Fruit fly (Drosophila melanogaster) whole organism, embryonic: ENCODE results near the gene faf.

ENCODE experiments used
- CG11093 ChIP-seq: fragments of 200-800 bp; sonication (Bioruptor generic); IDR thresholded peaks from 3 replicates; pipeline ENCODE4 v1.3.6; 2022; ENCODE audit warnings: missing biosample characterization, missing genetic modification characterization
- CG11247 ChIP-seq: fragments of 200-800 bp; sonication (Bioruptor generic); IDR thresholded peaks from 2 replicates; pipeline ENCODE4 v1.3.6; 2022; ENCODE audit warnings: missing biosample characterization, missing genetic modification characterization
- CG12391 ChIP-seq: fragments of 200-800 bp; sonication (Bioruptor generic); optimal IDR thresholded peaks from 3 replicates; lab custom pipeline; 2018; ENCODE audit warnings: missing biosample characterization, mild to moderate bottlenecking, missing genetic modification characterization, moderate library complexity
- CG14667 ChIP-seq: fragments of 200-800 bp; sonication (Bioruptor generic); IDR thresholded peaks from 2 replicates; pipeline ENCODE4 v1.3.6; 2022; ENCODE audit warnings: missing biosample characterization, missing genetic modification characterization
- CG1602 ChIP-seq: fragments of 200-800 bp; sonication (Bioruptor generic); optimal IDR thresholded peaks from 3 replicates; lab custom pipeline; 2016; ENCODE audit warnings: missing biosample characterization, missing genetic modification characterization
- CG1603 ChIP-seq: fragments of 200-800 bp; sonication (Bioruptor generic); optimal IDR thresholded peaks from 2 replicates; lab custom pipeline; 2019; ENCODE audit warnings: missing biosample characterization, mild to moderate bottlenecking, missing genetic modification characterization, moderate library complexity
- CG2120 ChIP-seq: fragments of 200-800 bp; sonication (Bioruptor generic); optimal IDR thresholded peaks from 3 replicates; lab custom pipeline; 2016; ENCODE audit warnings: missing biosample characterization, missing genetic modification characterization
- CG3281 ChIP-seq: fragments of 200-800 bp; sonication (Bioruptor generic); optimal IDR thresholded peaks from 3 replicates; lab custom pipeline; 2017; ENCODE audit warnings: missing biosample characterization, mild to moderate bottlenecking, missing genetic modification characterization
- CG34376 ChIP-seq: fragments of 200-800 bp; sonication (Bioruptor generic); optimal IDR thresholded peaks from 2 replicates; lab custom pipeline; 2018; ENCODE audit warnings: missing biosample characterization, mild to moderate bottlenecking, missing genetic modification characterization
- CG4820 ChIP-seq: fragments of 200-800 bp; sonication (Bioruptor generic); optimal IDR thresholded peaks from 3 replicates; lab custom pipeline; 2016; ENCODE audit warnings: missing biosample characterization, missing genetic modification characterization
- CG5245 ChIP-seq: fragments of 200-800 bp; sonication (Bioruptor generic); optimal IDR thresholded peaks from 3 replicates; lab custom pipeline; 2016; ENCODE audit warnings: missing biosample characterization, missing genetic modification characterization
- CG6272 ChIP-seq: fragments of 200-800 bp; sonication (Bioruptor generic); IDR thresholded peaks from 2 replicates; pipeline ENCODE4 v1.3.6; 2022; ENCODE audit warnings: missing biosample characterization, missing genetic modification characterization
- CG6791 ChIP-seq: fragments of 200-800 bp; sonication (Bioruptor generic); IDR thresholded peaks from 3 replicates; pipeline ENCODE4 v1.3.6; 2022; ENCODE audit warnings: missing biosample characterization, missing genetic modification characterization; ENCODE audit not compliant: partially characterized antibody
- CG6813 ChIP-seq: fragments of 200-800 bp; sonication (Bioruptor generic); optimal IDR thresholded peaks from 2 replicates; lab custom pipeline; 2017; ENCODE audit warnings: missing biosample characterization, missing genetic modification characterization, mild to moderate bottlenecking, moderate library complexity, missing genetic modification reagents
- CG7372 ChIP-seq: fragments of 200-800 bp; sonication (Bioruptor generic); IDR thresholded peaks from 2 replicates; pipeline ENCODE4 v1.3.6; 2022; ENCODE audit warnings: missing biosample characterization, missing genetic modification characterization
- CG7786 ChIP-seq: fragments of 200-800 bp; sonication (Bioruptor generic); optimal IDR thresholded peaks from 2 replicates; lab custom pipeline; 2016; ENCODE audit warnings: missing biosample characterization, missing genetic modification characterization
- CG7987 ChIP-seq: fragments of 200-800 bp; sonication (Bioruptor generic); optimal IDR thresholded peaks from 2 replicates; lab custom pipeline; 2018; ENCODE audit warnings: missing biosample characterization, mild to moderate bottlenecking, missing genetic modification characterization, moderate library complexity
- CG8924 ChIP-seq: fragments of 200-800 bp; optimal IDR thresholded peaks from 3 replicates; lab custom pipeline; 2019; ENCODE audit warnings: missing biosample characterization, mild to moderate bottlenecking, missing genetic modification characterization, moderate library complexity
- CG9215 ChIP-seq: fragments of 200-800 bp; sonication (Bioruptor generic); IDR thresholded peaks from 2 replicates; pipeline ENCODE4 v1.3.6; 2022; ENCODE audit warnings: missing biosample characterization, missing genetic modification characterization
- GATAe ChIP-seq: fragments of 200-800 bp; sonication (Bioruptor generic); conservative IDR thresholded peaks from 2 replicates; pipeline ENCODE4 v1.3.6; 2022; ENCODE audit warnings: missing biosample characterization, missing genetic modification characterization
- HLHmδ ChIP-seq: fragments of 200-800 bp; sonication (Bioruptor generic); optimal IDR thresholded peaks from 2 replicates; lab custom pipeline; 2018; ENCODE audit warnings: missing biosample characterization, mild to moderate bottlenecking, missing genetic modification characterization, moderate library complexity
- Hr39 ChIP-seq: fragments of >200 bp; optimal IDR thresholded peaks from 2 replicates; lab custom pipeline; 2017
- Max ChIP-seq: fragments of 200-800 bp; sonication (Bioruptor generic); optimal IDR thresholded peaks from 2 replicates; lab custom pipeline; 2016; ENCODE audit warnings: missing biosample characterization, mild to moderate bottlenecking, missing genetic modification characterization
- Opbp ChIP-seq: fragments of 200-800 bp; sonication (Bioruptor generic); IDR thresholded peaks from 3 replicates; pipeline ENCODE4 v1.3.6; 2022; ENCODE audit warnings: missing biosample characterization, missing genetic modification characterization; ENCODE audit not compliant: partially characterized antibody
- Trl ChIP-seq, 3 experiments: fragments of >200 bp in 2 of 3; fragments of 200-800 bp in 1 of 3; sonication (Bioruptor generic) in 1 of 3; optimal IDR thresholded peaks; 2 replicates in 1 of 3; 3 replicates in 2 of 3; lab custom pipeline; 2016 to 2017; ENCODE audit warnings: missing biosample characterization in 1 of 3, missing genetic modification characterization in 1 of 3
- aop ChIP-seq: fragments of 200-800 bp; sonication (Bioruptor generic); IDR thresholded peaks from 2 replicates; pipeline ENCODE4 v1.3.6; 2022; ENCODE audit warnings: missing biosample characterization, missing genetic modification characterization
- ara ChIP-seq: fragments of 200-800 bp; sonication (Bioruptor generic); IDR thresholded peaks from 2 replicates; pipeline ENCODE4 v1.3.6; 2022; ENCODE audit warnings: missing biosample characterization, missing genetic modification characterization
- crp ChIP-seq, 2 experiments: fragments of 200-800 bp; sonication (Bioruptor generic); optimal IDR thresholded peaks; 2 replicates in 1 of 2; 3 replicates in 1 of 2; lab custom pipeline; 2017; ENCODE audit warnings: missing biosample characterization in 2 of 2, missing genetic modification characterization in 2 of 2, mild to moderate bottlenecking in 1 of 2, moderate library complexity in 1 of 2
- ems ChIP-seq: fragments of 200-800 bp; sonication (Bioruptor generic); optimal IDR thresholded peaks from 3 replicates; lab custom pipeline; 2016; ENCODE audit warnings: missing biosample characterization, missing genetic modification characterization
- fd96Cb ChIP-seq: fragments of 200-800 bp; sonication (Bioruptor generic); optimal IDR thresholded peaks from 2 replicates; lab custom pipeline; 2018; ENCODE audit warnings: missing biosample characterization, mild to moderate bottlenecking, missing genetic modification characterization, moderate library complexity
- ftz-f1 ChIP-seq: fragments of 200-800 bp; sonication (Bioruptor generic); optimal IDR thresholded peaks from 2 replicates; lab custom pipeline; 2016; ENCODE audit warnings: missing biosample characterization, missing genetic modification characterization
- gro ChIP-seq: fragments of 200-800 bp; sonication (Bioruptor generic); optimal IDR thresholded peaks from 2 replicates; lab custom pipeline; 2016; ENCODE audit warnings: missing biosample characterization, missing genetic modification characterization
- gsb-n ChIP-seq: fragments of 200-800 bp; sonication (Bioruptor generic); optimal IDR thresholded peaks from 3 replicates; lab custom pipeline; 2018; ENCODE audit warnings: missing biosample characterization, mild to moderate bottlenecking, missing genetic modification characterization
- jumu ChIP-seq: fragments of 200-800 bp; sonication (Bioruptor generic); optimal IDR thresholded peaks from 3 replicates; lab custom pipeline; 2016; ENCODE audit warnings: missing biosample characterization, missing genetic modification characterization
- kah ChIP-seq: fragments of 200-800 bp; sonication (Bioruptor generic); optimal IDR thresholded peaks from 2 replicates; lab custom pipeline; 2018; ENCODE audit warnings: missing biosample characterization, mild to moderate bottlenecking, missing genetic modification characterization
- klu ChIP-seq: fragments of 200-800 bp; sonication (Bioruptor generic); IDR thresholded peaks from 2 replicates; pipeline ENCODE4 v1.3.6; 2022; ENCODE audit warnings: missing biosample characterization, missing genetic modification characterization
- lbe ChIP-seq: fragments of 200-800 bp; sonication (Bioruptor generic); optimal IDR thresholded peaks from 2 replicates; lab custom pipeline; 2016; ENCODE audit warnings: missing biosample characterization, mild to moderate bottlenecking, missing genetic modification characterization
- mirr ChIP-seq: fragments of 200-800 bp; sonication (Bioruptor generic); optimal IDR thresholded peaks from 3 replicates; lab custom pipeline; 2018; ENCODE audit warnings: missing biosample characterization, mild to moderate bottlenecking, missing genetic modification characterization
- nau ChIP-seq: fragments of 200-800 bp; sonication (Bioruptor generic); optimal IDR thresholded peaks from 3 replicates; lab custom pipeline; 2017; ENCODE audit warnings: missing biosample characterization, mild to moderate bottlenecking, missing genetic modification characterization, missing genetic modification reagents
- nerfin-1 ChIP-seq: fragments of 200-800 bp; sonication (Bioruptor generic); optimal IDR thresholded peaks from 3 replicates; lab custom pipeline; 2019; ENCODE audit warnings: missing biosample characterization, mild to moderate bottlenecking, missing genetic modification characterization, moderate library complexity
- peb ChIP-seq: fragments of 200-800 bp; sonication (Bioruptor generic); IDR thresholded peaks from 2 replicates; pipeline ENCODE4 v1.3.6; 2022; ENCODE audit warnings: missing biosample characterization, missing genetic modification characterization
- prd ChIP-seq, 3 experiments: fragments of >200 bp in 2 of 3; fragments of 200-800 bp in 1 of 3; sonication (Bioruptor generic) in 1 of 3; optimal IDR thresholded peaks in 2 of 3; IDR thresholded peaks in 1 of 3; 2 replicates in 2 of 3; 3 replicates in 1 of 3; pipeline versions ENCODE4 v1.3.6 to Lab custom; 2017 to 2022; ENCODE audit warnings: missing biosample characterization in 1 of 3, missing genetic modification characterization in 1 of 3
- psq ChIP-seq: fragments of 200-800 bp; sonication (Bioruptor generic); optimal IDR thresholded peaks from 2 replicates; lab custom pipeline; 2017; ENCODE audit warnings: missing biosample characterization, missing genetic modification characterization
- schlank ChIP-seq: fragments of 200-800 bp; sonication (Bioruptor generic); optimal IDR thresholded peaks from 2 replicates; lab custom pipeline; 2018; ENCODE audit warnings: missing biosample characterization, mild to moderate bottlenecking, missing genetic modification characterization
- seq ChIP-seq: fragments of 200-800 bp; sonication (Bioruptor generic); IDR thresholded peaks from 2 replicates; pipeline ENCODE4 v1.3.6; 2022; ENCODE audit warnings: missing biosample characterization, missing genetic modification characterization
- sr ChIP-seq: fragments of 200-800 bp; sonication (Bioruptor generic); IDR thresholded peaks from 3 replicates; pipeline ENCODE4 v1.3.6; 2022; ENCODE audit warnings: missing biosample characterization, missing genetic modification characterization
- tap ChIP-seq: fragments of 200-800 bp; optimal IDR thresholded peaks from 3 replicates; lab custom pipeline; 2019; ENCODE audit warnings: missing biosample characterization, mild to moderate bottlenecking, missing genetic modification characterization, moderate library complexity
- tll ChIP-seq, 2 experiments: fragments of 200-800 bp in 1 of 2; fragments of >200 bp in 1 of 2; sonication (Bioruptor generic) in 1 of 2; optimal IDR thresholded peaks; 2 replicates each; lab custom pipeline; 2017 to 2019; ENCODE audit warnings: missing biosample characterization in 2 of 2, missing genetic modification characterization in 2 of 2, mild to moderate bottlenecking in 1 of 2, moderate library complexity in 1 of 2
- zen2 ChIP-seq: fragments of 200-800 bp; sonication (Bioruptor generic); IDR thresholded peaks from 3 replicates; pipeline ENCODE4 v1.3.6; 2022; ENCODE audit warnings: missing biosample characterization, missing genetic modification characterization; ENCODE audit not compliant: partially characterized antibody
- zf30C ChIP-seq: fragments of 200-800 bp; sonication (Bioruptor generic); optimal IDR thresholded peaks from 3 replicates; lab custom pipeline; 2018; ENCODE audit warnings: missing biosample characterization, mild to moderate bottlenecking, missing genetic modification characterization

faf gene

DNA sequence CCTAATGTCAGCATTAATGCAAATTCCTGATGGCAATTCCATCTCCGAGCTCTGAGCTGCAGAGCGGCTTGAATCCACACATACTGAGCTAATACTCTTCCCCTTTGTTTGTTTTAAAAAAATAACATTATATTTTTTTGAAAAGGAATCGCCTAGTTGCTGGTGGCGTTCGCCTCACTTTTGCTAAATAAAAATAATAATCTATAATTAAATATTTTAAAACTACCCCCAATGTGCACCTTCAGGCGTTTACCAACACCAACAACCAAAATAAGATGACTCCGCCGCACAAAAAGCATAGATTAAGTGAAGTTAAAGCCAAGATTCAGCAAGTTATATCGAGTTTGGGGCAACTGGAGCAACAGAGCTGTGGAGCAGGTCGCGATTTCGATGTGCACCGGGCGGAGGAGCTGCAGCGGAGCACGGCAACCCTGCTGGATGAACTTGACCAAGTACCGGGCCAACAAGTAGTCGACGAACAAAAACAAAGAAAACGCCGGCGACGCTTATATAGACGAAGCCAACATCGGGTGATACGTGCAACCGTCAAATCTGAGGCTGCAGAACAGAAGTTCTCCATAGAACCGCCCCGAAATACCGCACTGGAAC is 32.7 kb upstream of the faf start, which contains the start of gene CG1896 (continued):
- TF ChIP-seq fd96Cb (tag; lab: Kevin White, UChicago), result peak; percentile 26
- no peak for TF ChIP-seq gro
- no peak for TF ChIP-seq CG7372 (GFP tag; lab: Robert Waterston, UW)
- TF ChIP-seq CG6813 (GFP tag; lab: Kevin White, UChicago), result peak; percentile 27
- no peak for TF ChIP-seq CG6791
- no peak for TF ChIP-seq CG11093 (GFP tag; lab: Robert Waterston, UW)
- TF ChIP-seq CG11247 (GFP tag; lab: Robert Waterston, UW), result no peak
- TF ChIP-seq Max, result peak; percentile 30
- TF ChIP-seq zf30C, result no peak
- peak; percentile 49 for TF ChIP-seq CG12391 (tag; lab: Kevin White, UChicago)
- no peak for TF ChIP-seq ara (GFP tag; lab: Robert Waterston, UW)
- TF ChIP-seq tll (GFP tag; optimal IDR thresholded peaks at IDR 0.05; lab: Kevin White, UChicago), result no peak
- TF ChIP-seq gsb-n (tag; lab: Kevin White, UChicago), result no peak
- TF ChIP-seq sr (GFP tag; lab: Robert Waterston, UW), result no peak
- peak; percentile 21 for TF ChIP-seq nerfin-1
- peak; percentile 50 for TF ChIP-seq CG2120 (GFP tag; lab: Kevin White, UChicago)
- TF ChIP-seq CG5245 (GFP tag; lab: Kevin White, UChicago), result no peak
- TF ChIP-seq seq, result peak; percentile 71
- peak; percentile 63 for TF ChIP-seq kah
- TF ChIP-seq Trl (optimal IDR thresholded peaks at IDR 0.05; lab: Kevin White, UChicago), result no peak
- no peak for TF ChIP-seq Trl (GFP tag; optimal IDR thresholded peaks at IDR 0.05; lab: Kevin White, UChicago)
- peak; percentile 48 for TF ChIP-seq ftz-f1 (GFP tag; lab: Kevin White, UChicago)
- no peak for TF ChIP-seq peb
- no peak for TF ChIP-seq HLHmδ (GFP tag; lab: Kevin White, UChicago)
- TF ChIP-seq CG9215, result no peak
- TF ChIP-seq CG6272 (GFP tag; lab: Robert Waterston, UW), result no peak
- peak; percentile 5 for TF ChIP-seq CG4820 (GFP tag; lab: Kevin White, UChicago)
- no peak for TF ChIP-seq prd (optimal IDR thresholded peaks at IDR 0.05; lab: Kevin White, UChicago)
- TF ChIP-seq prd (GFP tag; IDR thresholded peaks at IDR 0.05; lab: Robert Waterston, UW), result peak; percentile 59; the same call in 2 of the 3 replicates
- TF ChIP-seq zen2 (GFP tag; lab: Robert Waterston, UW), result no peak
- peak; percentile 31 for TF ChIP-seq CG34376 (GFP tag; lab: Kevin White, UChicago)
- TF ChIP-seq CG1602 (GFP tag; lab: Kevin White, UChicago), result peak; percentile 41
- TF ChIP-seq psq, result no peak
- TF ChIP-seq CG1603, result no peak
- peak; percentile 68 for TF ChIP-seq lbe (GFP tag; lab: Kevin White, UChicago)
- TF ChIP-seq mirr, result no peak
- no peak for TF ChIP-seq schlank (tag; lab: Kevin White, UChicago)
- no peak for TF ChIP-seq nau
- peak; percentile 60 for TF ChIP-seq CG8924
- no peak for TF ChIP-seq aop (GFP tag; lab: Robert Waterston, UW)
- TF ChIP-seq CG7786 (GFP tag; lab: Kevin White, UChicago), result no peak
- TF ChIP-seq klu, result no peak
- no peak for TF ChIP-seq crp (GFP tag; optimal IDR thresholded peaks at IDR 0.05; lab: Kevin White, UChicago)
- TF ChIP-seq jumu (GFP tag; lab: Kevin White, UChicago), result no peak
- TF ChIP-seq tap, result no peak
- TF ChIP-seq CG7987 (GFP tag; lab: Kevin White, UChicago), result peak; percentile 1
- TF ChIP-seq GATAe (GFP tag; lab: Robert Waterston, UW), result no peak
- no peak for TF ChIP-seq Opbp (GFP tag; lab: Robert Waterston, UW)
- TF ChIP-seq ems (GFP tag; lab: Kevin White, UChicago), result no peak
- no peak for TF ChIP-seq CG14667
- no peak for TF ChIP-seq Hr39
- TF ChIP-seq CG3281, result peak; percentile 39
